Fruit fly (Drosophila melanogaster) whole organism, embryonic: ENCODE data around the gene CG31908.

Experiments used
- B-H1 ChIP-seq: fragments of 200-800 bp; sonication (Bioruptor generic); IDR thresholded peaks from 3 replicates; pipeline ENCODE4 v1.3.6; 2022; ENCODE audit warnings: missing biosample characterization, missing genetic modification characterization
- CG10147 ChIP-seq: fragments of 200-800 bp; sonication (Bioruptor generic); optimal IDR thresholded peaks from 2 replicates; lab custom pipeline; 2019; ENCODE audit warnings: missing biosample characterization, mild to moderate bottlenecking, missing genetic modification characterization, moderate library complexity
- CG10209 ChIP-seq: fragments of 200-800 bp; sonication (Bioruptor generic); optimal IDR thresholded peaks from 3 replicates; lab custom pipeline; 2017; ENCODE audit warnings: missing biosample characterization, mild to moderate bottlenecking, missing genetic modification characterization, missing genetic modification reagents
- CG10267 ChIP-seq: fragments of 200-800 bp; sonication (Bioruptor generic); optimal IDR thresholded peaks from 2 replicates; lab custom pipeline; 2018; ENCODE audit warnings: missing biosample characterization, mild to moderate bottlenecking, missing genetic modification characterization, moderate library complexity
- CG11247 ChIP-seq: fragments of 200-800 bp; sonication (Bioruptor generic); IDR thresholded peaks from 2 replicates; pipeline ENCODE4 v1.3.6; 2022; ENCODE audit warnings: missing biosample characterization, missing genetic modification characterization
- CG11398 ChIP-seq: fragments of 200-800 bp; sonication (Bioruptor generic); optimal IDR thresholded peaks from 2 replicates; lab custom pipeline; 2016; ENCODE audit warnings: missing biosample characterization, missing genetic modification characterization
- CG12391 ChIP-seq: fragments of 200-800 bp; sonication (Bioruptor generic); optimal IDR thresholded peaks from 3 replicates; lab custom pipeline; 2018; ENCODE audit warnings: missing biosample characterization, mild to moderate bottlenecking, missing genetic modification characterization, moderate library complexity
- CG12659 ChIP-seq: fragments of 200-800 bp; sonication (Bioruptor generic); optimal IDR thresholded peaks from 3 replicates; lab custom pipeline; 2017; ENCODE audit warnings: mild to moderate bottlenecking, missing biosample characterization, missing genetic modification reagents, missing genetic modification characterization
- CG13123 ChIP-seq: fragments of 200-800 bp; sonication (Bioruptor generic); optimal IDR thresholded peaks from 2 replicates; lab custom pipeline; 2016; ENCODE audit warnings: missing biosample characterization, missing genetic modification characterization
- CG13624 ChIP-seq: fragments of 200-800 bp; sonication (Bioruptor generic); optimal IDR thresholded peaks from 2 replicates; lab custom pipeline; 2016; ENCODE audit warnings: missing biosample characterization, missing genetic modification characterization
- CG13775 ChIP-seq: fragments of 200-800 bp; sonication (Bioruptor generic); optimal IDR thresholded peaks from 3 replicates; lab custom pipeline; 2017; ENCODE audit warnings: missing biosample characterization, mild to moderate bottlenecking, missing genetic modification characterization
- CG14050 ChIP-seq: fragments of 200-800 bp; sonication (Bioruptor generic); IDR thresholded peaks from 3 replicates; pipeline ENCODE4 v1.3.6; 2022; ENCODE audit warnings: missing biosample characterization, missing genetic modification characterization
- CG1603 ChIP-seq: fragments of 200-800 bp; sonication (Bioruptor generic); optimal IDR thresholded peaks from 2 replicates; lab custom pipeline; 2019; ENCODE audit warnings: missing biosample characterization, mild to moderate bottlenecking, missing genetic modification characterization, moderate library complexity
- CG16863 ChIP-seq: fragments of 200-800 bp; sonication (Bioruptor generic); optimal IDR thresholded peaks from 3 replicates; lab custom pipeline; 2016; ENCODE audit warnings: missing biosample characterization, missing genetic modification characterization
- CG18262 ChIP-seq: fragments of 200-800 bp; optimal IDR thresholded peaks from 3 replicates; lab custom pipeline; 2019; ENCODE audit warnings: missing biosample characterization, mild to moderate bottlenecking, missing genetic modification characterization, moderate library complexity
- CG2120 ChIP-seq: fragments of 200-800 bp; sonication (Bioruptor generic); optimal IDR thresholded peaks from 3 replicates; lab custom pipeline; 2016; ENCODE audit warnings: missing biosample characterization, missing genetic modification characterization
- CG2678 ChIP-seq: fragments of 200-800 bp; sonication (Bioruptor generic); optimal IDR thresholded peaks from 3 replicates; lab custom pipeline; 2019; ENCODE audit warnings: missing biosample characterization, mild to moderate bottlenecking, missing genetic modification characterization, moderate library complexity
- CG3163 ChIP-seq: fragments of 200-800 bp; sonication (Bioruptor generic); optimal IDR thresholded peaks from 3 replicates; lab custom pipeline; 2016; ENCODE audit warnings: missing biosample characterization, missing genetic modification characterization
- CG34376 ChIP-seq: fragments of 200-800 bp; sonication (Bioruptor generic); optimal IDR thresholded peaks from 2 replicates; lab custom pipeline; 2018; ENCODE audit warnings: missing biosample characterization, mild to moderate bottlenecking, missing genetic modification characterization
- CG5953 ChIP-seq: fragments of 200-800 bp; sonication (Bioruptor generic); IDR thresholded peaks from 2 replicates; pipeline ENCODE4 v1.3.6; 2022; ENCODE audit warnings: missing biosample characterization, missing genetic modification characterization
- CG6175 ChIP-seq: fragments of 200-800 bp; sonication (Bioruptor generic); IDR thresholded peaks from 3 replicates; pipeline ENCODE4 v1.3.6; 2022; ENCODE audit warnings: missing biosample characterization, missing genetic modification characterization
- CG6654 ChIP-seq: fragments of 200-800 bp; sonication (Bioruptor generic); optimal IDR thresholded peaks from 2 replicates; lab custom pipeline; 2017; ENCODE audit warnings: missing biosample characterization, mild to moderate bottlenecking, missing genetic modification characterization
- CG7357 ChIP-seq: fragments of 200-800 bp; sonication (Bioruptor generic); IDR thresholded peaks from 3 replicates; pipeline ENCODE4 v1.3.6; 2022; ENCODE audit warnings: missing biosample characterization, missing genetic modification characterization
- CG7745 ChIP-seq: fragments of 200-800 bp; sonication (Bioruptor generic); optimal IDR thresholded peaks from 2 replicates; lab custom pipeline; 2018; ENCODE audit warnings: missing biosample characterization, mild to moderate bottlenecking, missing genetic modification characterization, moderate library complexity
- CG9817 ChIP-seq: fragments of 200-800 bp; sonication (Bioruptor generic); optimal IDR thresholded peaks from 2 replicates; lab custom pipeline; 2018; ENCODE audit warnings: missing biosample characterization, mild to moderate bottlenecking, missing genetic modification characterization, moderate library complexity
- CkIIα-i1 ChIP-seq: fragments of 200-800 bp; sonication (Bioruptor generic); IDR thresholded peaks from 2 replicates; pipeline ENCODE4 v1.3.6; 2022; ENCODE audit warnings: missing biosample characterization, missing genetic modification characterization
- Ets97D ChIP-seq: fragments of 200-800 bp; sonication (Bioruptor generic); optimal IDR thresholded peaks from 3 replicates; lab custom pipeline; 2016; ENCODE audit warnings: missing biosample characterization, missing genetic modification characterization
- Fer1 ChIP-seq: fragments of 200-800 bp; sonication (Bioruptor generic); optimal IDR thresholded peaks from 2 replicates; lab custom pipeline; 2017; ENCODE audit warnings: missing biosample characterization, mild to moderate bottlenecking, missing genetic modification characterization
- Hmr ChIP-seq: fragments of 200-800 bp; sonication (Bioruptor generic); optimal IDR thresholded peaks from 3 replicates; lab custom pipeline; 2017; ENCODE audit warnings: mild to moderate bottlenecking, missing biosample characterization, missing genetic modification reagents, missing genetic modification characterization
- Jarid2 ChIP-seq: fragments of 200-800 bp; sonication (Bioruptor generic); optimal IDR thresholded peaks from 3 replicates; lab custom pipeline; 2017; ENCODE audit warnings: mild to moderate bottlenecking, missing biosample characterization, missing genetic modification reagents, missing genetic modification characterization
- Max ChIP-seq: fragments of 200-800 bp; sonication (Bioruptor generic); optimal IDR thresholded peaks from 2 replicates; lab custom pipeline; 2016; ENCODE audit warnings: missing biosample characterization, mild to moderate bottlenecking, missing genetic modification characterization
- Oaz ChIP-seq: fragments of 200-800 bp; sonication (Bioruptor generic); IDR thresholded peaks from 2 replicates; pipeline ENCODE4 v1.3.6; 2022; ENCODE audit warnings: missing biosample characterization, missing genetic modification characterization
- Optix ChIP-seq: fragments of 200-800 bp; sonication (Bioruptor generic); IDR thresholded peaks from 3 replicates; pipeline ENCODE4 v1.3.6; 2022; ENCODE audit warnings: missing biosample characterization, missing genetic modification characterization
- Ptx1 ChIP-seq: fragments of 200-800 bp; sonication (Bioruptor generic); IDR thresholded peaks from 2 replicates; pipeline ENCODE4 v1.3.6; 2022; ENCODE audit warnings: missing biosample characterization, missing genetic modification characterization
- Scr ChIP-seq: fragments of 200-800 bp; sonication (Bioruptor generic); IDR thresholded peaks from 2 replicates; pipeline ENCODE4 v1.3.6; 2022; ENCODE audit warnings: missing biosample characterization, missing genetic modification characterization; ENCODE audit not compliant: partially characterized antibody
- Sin3A ChIP-seq: fragments of >200 bp; optimal IDR thresholded peaks from 2 replicates; lab custom pipeline; 2018
- Sox100B ChIP-seq: fragments of 200-800 bp; sonication (Bioruptor generic); optimal IDR thresholded peaks from 3 replicates; lab custom pipeline; 2018; ENCODE audit warnings: missing biosample characterization, mild to moderate bottlenecking, missing genetic modification characterization
- Sox102F ChIP-seq: fragments of 200-800 bp; sonication (Bioruptor generic); optimal IDR thresholded peaks from 2 replicates; lab custom pipeline; 2018; ENCODE audit warnings: missing biosample characterization, mild to moderate bottlenecking, missing genetic modification characterization, moderate library complexity
- Sry-δ ChIP-seq: fragments of 200-800 bp; sonication (Bioruptor generic); optimal IDR thresholded peaks from 2 replicates; lab custom pipeline; 2016; ENCODE audit warnings: missing biosample characterization, missing genetic modification characterization
- YL-1 ChIP-seq: fragments of 200-800 bp; sonication (Bioruptor generic); optimal IDR thresholded peaks from 3 replicates; lab custom pipeline; 2017; ENCODE audit warnings: missing biosample characterization, mild to moderate bottlenecking, missing genetic modification characterization
- al ChIP-seq: fragments of 200-800 bp; sonication (Bioruptor generic); IDR thresholded peaks from 2 replicates; pipeline ENCODE4 v1.3.6; 2022; ENCODE audit warnings: missing biosample characterization, missing genetic modification characterization
- az2 ChIP-seq: fragments of 200-800 bp; sonication (Bioruptor generic); optimal IDR thresholded peaks from 3 replicates; lab custom pipeline; 2016; ENCODE audit warnings: missing biosample characterization, missing genetic modification characterization
- br ChIP-seq: fragments of >200 bp; optimal IDR thresholded peaks from 2 replicates; lab custom pipeline; 2017
- ci ChIP-seq: fragments of 200-800 bp; sonication (Bioruptor generic); IDR thresholded peaks from 3 replicates; pipeline ENCODE4 v1.3.6; 2022; ENCODE audit warnings: missing biosample characterization, missing genetic modification characterization
- disco-r ChIP-seq: fragments of 200-800 bp; sonication (Bioruptor generic); optimal IDR thresholded peaks from 2 replicates; lab custom pipeline; 2016; ENCODE audit warnings: missing biosample characterization, missing genetic modification characterization
- en ChIP-seq: fragments of 200-800 bp; sonication (Bioruptor generic); optimal IDR thresholded peaks from 2 replicates; lab custom pipeline; 2016; ENCODE audit warnings: missing biosample characterization, missing genetic modification characterization
- h ChIP-seq: fragments of >200 bp; optimal IDR thresholded peaks from 2 replicates; lab custom pipeline; 2017
- hb ChIP-seq: fragments of 200-800 bp; sonication (Bioruptor generic); IDR thresholded peaks from 3 replicates; pipeline ENCODE4 v1.3.6; 2022; ENCODE audit warnings: missing biosample characterization, missing genetic modification characterization; ENCODE audit not compliant: partially characterized antibody
- nerfin-2 ChIP-seq: fragments of 200-800 bp; sonication (Bioruptor generic); IDR thresholded peaks from 2 replicates; pipeline ENCODE4 v1.3.6; 2022; ENCODE audit warnings: missing biosample characterization, missing genetic modification characterization; ENCODE audit not compliant: partially characterized antibody
- oc ChIP-seq: fragments of 200-800 bp; sonication (Bioruptor generic); optimal IDR thresholded peaks from 2 replicates; lab custom pipeline; 2018; ENCODE audit warnings: missing biosample characterization, mild to moderate bottlenecking, missing genetic modification characterization, moderate library complexity
- pnt ChIP-seq: fragments of 200-800 bp; sonication (Bioruptor generic); optimal IDR thresholded peaks from 3 replicates; lab custom pipeline; 2016; ENCODE audit warnings: missing biosample characterization, missing genetic modification characterization
- sim ChIP-seq: fragments of 200-800 bp; sonication (Bioruptor generic); IDR thresholded peaks from 2 replicates; pipeline ENCODE4 v1.3.6; 2022; ENCODE audit warnings: missing biosample characterization, missing genetic modification characterization

Gene CG31908

DNA sequence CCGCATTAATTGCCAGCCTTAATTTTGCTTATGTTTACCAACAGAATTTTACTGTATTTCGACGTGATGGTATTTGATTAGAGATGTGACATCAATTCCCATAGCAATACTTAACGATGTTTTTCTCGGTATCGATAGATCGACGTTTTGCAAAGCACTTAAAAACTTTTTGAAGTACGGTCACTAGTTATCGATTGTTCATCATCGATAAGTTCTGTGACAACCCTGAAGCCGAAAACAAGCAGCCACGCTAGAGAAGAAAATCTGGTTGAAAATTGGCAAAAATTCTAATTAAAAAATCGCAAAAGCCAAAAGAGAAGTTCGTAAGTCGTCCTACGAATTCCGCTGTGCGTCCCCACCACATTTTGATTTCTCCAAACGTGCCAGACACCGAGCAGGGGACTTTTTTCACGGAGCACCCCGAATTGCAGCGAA is 5.3 kb upstream of the CG31908 start, which contains the start of the genes Rab30 and Caper (continued):
- TF ChIP-seq al (peak; percentile 52), CG2678 (tag; lab: Kevin White, UChicago) (no peak), Sin3A (lab: Kevin White, UChicago) (peak; percentile 73), CG6654 (no peak), Oaz (GFP tag; lab: Robert Waterston, UW) (no peak), CG10209 (GFP tag; lab: Kevin White, UChicago) (no peak), az2 (GFP tag; lab: Kevin White, UChicago) (peak; percentile 43), Scr (GFP tag; lab: Robert Waterston, UW) (peak; percentile 98), CG16863 (peak; percentile 35), hb (peak; percentile 97), pnt (GFP tag; lab: Kevin White, UChicago) (peak; percentile 60), sim (GFP tag; lab: Robert Waterston, UW) (no peak), Jarid2 (GFP tag; lab: Kevin White, UChicago) (no peak), CG13624 (GFP tag; lab: Kevin White, UChicago) (peak; percentile 80), disco-r (GFP tag; lab: Kevin White, UChicago) (no peak), h (lab: Kevin White, UChicago) (no peak), B-H1 (GFP tag; lab: Robert Waterston, UW) (no peak), CG10147 (GFP tag; lab: Kevin White, UChicago) (peak; percentile 23), CG7745 (tag; lab: Kevin White, UChicago) (peak; percentile 54), ci (GFP tag; lab: Robert Waterston, UW) (peak; percentile 79; the same call in 2 of the 3 replicates), oc (no peak), CG12391 (tag; lab: Kevin White, UChicago) (peak; percentile 65), CG13123 (no peak), CG7357 (GFP tag; lab: Robert Waterston, UW) (no peak), YL-1 (GFP tag; lab: Kevin White, UChicago) (peak; percentile 88), en (GFP tag; lab: Kevin White, UChicago) (no peak), CG11398 (GFP tag; lab: Kevin White, UChicago) (peak; percentile 59), CG9817 (tag; lab: Kevin White, UChicago) (no peak), CG1603 (tag; lab: Kevin White, UChicago) (peak; percentile 89), Optix (GFP tag; lab: Robert Waterston, UW) (no peak), Hmr (no peak), CG13775 (peak; percentile 21), CG11247 (peak; percentile 53), CG2120 (peak; percentile 80), Sox102F (GFP tag; lab: Kevin White, UChicago) (no peak), Fer1 (peak; percentile 22), CG6175 (GFP tag; lab: Robert Waterston, UW) (no peak), CG34376 (GFP tag; lab: Kevin White, UChicago) (peak; percentile 22), Sox100B (GFP tag; lab: Kevin White, UChicago) (no peak), CG18262 (tag; lab: Kevin White, UChicago) (peak; percentile 9), br (lab: Kevin White, UChicago) (no peak), Ptx1 (GFP tag; lab: Robert Waterston, UW) (no peak; the same call in 1 of the 2 replicates), CkIIα-i1 (no peak), CG10267 (tag; lab: Kevin White, UChicago) (peak; percentile 71), Max (GFP tag; lab: Kevin White, UChicago) (peak; percentile 55), CG14050 (peak; percentile 35; the same call in 2 of the 3 replicates), CG5953 (GFP tag; lab: Robert Waterston, UW) (no peak), Ets97D (GFP tag; lab: Kevin White, UChicago) (peak; percentile 91), CG12659 (peak; percentile 84), nerfin-2 (GFP tag; lab: Robert Waterston, UW) (peak; percentile 97), CG3163 (GFP tag; lab: Kevin White, UChicago) (peak; percentile 29), Sry-δ (GFP tag; lab: Kevin White, UChicago) (peak; percentile 100)
